Worm (Caenorhabditis elegans) whole organism, L4/young adult: Measurements from ENCODE around the gene F57B7.2.
"Not testable (repeated sequence)": the region's sequence is repeated elsewhere in the genome, so short reads cannot be mapped to it uniquely, and the experiment has no call there.

Source experiments
- W03F9.2 ChIP-seq: fragments of 150-350 bp; optimal IDR thresholded peaks from 2 replicates; lab custom pipeline; 2014; ENCODE audit warnings: missing biosample characterization, missing genetic modification characterization
- dao-5 ChIP-seq: sonication (generic microtip); optimal IDR thresholded peaks from 2 replicates; lab custom pipeline; 2016; ENCODE audit warnings: missing genotype, missing genetic modification characterization, moderate library complexity, missing compliant biosample characterization
- him-1 ChIP-seq: sonication (generic microtip); optimal IDR thresholded peaks from 2 replicates; lab custom pipeline; 2016; ENCODE audit warnings: missing genotype, missing genetic modification reagents, missing genetic modification characterization, missing compliant biosample characterization

DNA sequence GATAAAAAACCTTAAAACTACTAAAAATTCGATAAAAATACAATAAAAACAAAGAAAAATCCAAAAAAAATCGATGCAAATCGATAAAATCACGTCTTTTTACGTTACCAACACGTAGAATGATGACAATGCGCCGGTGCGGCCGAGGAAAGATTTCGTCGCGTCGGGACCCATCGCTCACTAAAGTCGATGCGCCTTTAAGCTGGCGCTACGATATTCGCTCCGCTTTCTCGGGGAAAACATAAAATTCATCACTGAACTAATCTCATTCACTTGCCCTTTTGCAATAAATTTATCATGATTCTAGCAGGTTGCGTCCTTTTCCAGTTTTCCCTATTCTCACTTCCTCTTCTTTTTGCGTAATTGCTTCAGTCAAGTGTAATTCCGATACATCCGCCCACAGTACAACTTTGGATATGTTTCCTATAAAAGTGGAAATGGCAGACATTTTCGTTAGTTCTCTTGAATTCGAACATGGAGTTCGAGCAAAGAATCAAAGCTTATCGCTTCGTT is 40.2 kb upstream of the F57B7.2 start, which contains the start of gene col-157:
- TF ChIP-seq him-1 (tag; lab: Kevin White, UChicago); W03F9.2; dao-5 (tag; lab: Kevin White, UChicago): not testable (repeated sequence)
